Fruit fly (Drosophila melanogaster) whole organism, embryonic: ENCODE results near the gene senju.

Experiments used
- CG14014 ChIP-seq: fragments of 200-800 bp; sonication (Bioruptor generic); IDR thresholded peaks from 2 replicates; pipeline ENCODE4 v1.3.6; 2022; ENCODE audit warnings: missing biosample characterization, missing genetic modification characterization
- CG1602 ChIP-seq: fragments of 200-800 bp; sonication (Bioruptor generic); optimal IDR thresholded peaks from 3 replicates; lab custom pipeline; 2016; ENCODE audit warnings: missing biosample characterization, missing genetic modification characterization
- CG2202 ChIP-seq: fragments of 200-800 bp; sonication (Bioruptor generic); optimal IDR thresholded peaks from 2 replicates; lab custom pipeline; 2018; ENCODE audit warnings: missing biosample characterization, mild to moderate bottlenecking, missing genetic modification characterization
- CG30403 ChIP-seq: fragments of 200-800 bp; sonication (Bioruptor generic); optimal IDR thresholded peaks from 3 replicates; lab custom pipeline; 2016; ENCODE audit warnings: missing biosample characterization, missing genetic modification characterization
- CG4404 ChIP-seq: fragments of 200-800 bp; sonication (Bioruptor generic); IDR thresholded peaks from 2 replicates; pipeline ENCODE4 v1.3.6; 2022; ENCODE audit warnings: missing biosample characterization, missing genetic modification characterization
- HLH3B ChIP-seq: fragments of 200-800 bp; sonication (Bioruptor generic); IDR thresholded peaks from 2 replicates; pipeline ENCODE4 v1.3.6; 2022; ENCODE audit warnings: missing biosample characterization, missing genetic modification characterization
- Hmx ChIP-seq: fragments of 200-800 bp; sonication (Bioruptor generic); optimal IDR thresholded peaks from 2 replicates; lab custom pipeline; 2016; ENCODE audit warnings: missing biosample characterization, missing genetic modification characterization
- gcm ChIP-seq: fragments of 200-800 bp; sonication (Bioruptor generic); optimal IDR thresholded peaks from 2 replicates; lab custom pipeline; 2019; ENCODE audit warnings: missing biosample characterization, mild to moderate bottlenecking, missing genetic modification characterization, moderate library complexity
- h ChIP-seq: fragments of >200 bp; optimal IDR thresholded peaks from 2 replicates; lab custom pipeline; 2017
- ind ChIP-seq: fragments of 200-800 bp; sonication (Bioruptor generic); optimal IDR thresholded peaks from 3 replicates; lab custom pipeline; 2016; ENCODE audit warnings: missing biosample characterization, missing genetic modification characterization
- nau ChIP-seq: fragments of 200-800 bp; sonication (Bioruptor generic); optimal IDR thresholded peaks from 3 replicates; lab custom pipeline; 2017; ENCODE audit warnings: missing biosample characterization, mild to moderate bottlenecking, missing genetic modification characterization, missing genetic modification reagents

- TF ChIP-seq gcm (no peak), ind (GFP tag; lab: Kevin White, UChicago) (no peak), HLH3B (no peak), CG30403 (GFP tag; lab: Kevin White, UChicago) (no peak), CG2202 (no peak), CG1602 (GFP tag; lab: Kevin White, UChicago) (no peak), nau (no peak), Hmx (GFP tag; lab: Kevin White, UChicago) (no peak), CG14014 (GFP tag; lab: Robert Waterston, UW) (no peak), CG4404 (GFP tag; lab: Robert Waterston, UW) (no peak), h (lab: Kevin White, UChicago) (no peak)
Observed at dm6 chr2L:5095350-5095962, 42.8 kb downstream of the senju start.
